Fruit fly (Drosophila melanogaster) whole organism, wandering third instar larva: ENCODE results near the gene CG5122.

ENCODE experiments used
- Abd-B ChIP-seq: fragments of >200 bp; optimal IDR thresholded peaks from 2 replicates; lab custom pipeline; 2017; ENCODE audit warnings: missing biosample characterization, missing genetic modification characterization
- CG32264 ChIP-seq: fragments of 200-800 bp; sonication (Bioruptor generic); optimal IDR thresholded peaks from 2 replicates; lab custom pipeline; 2016; ENCODE audit warnings: missing biosample characterization, missing genetic modification characterization
- CG9705 ChIP-seq: fragments of 200-800 bp; sonication (Bioruptor generic); optimal IDR thresholded peaks from 2 replicates; lab custom pipeline; 2018; ENCODE audit warnings: missing biosample characterization, mild to moderate bottlenecking, missing genetic modification characterization
- CrebA ChIP-seq: fragments of 200-800 bp; sonication (Bioruptor generic); optimal IDR thresholded peaks from 2 replicates; lab custom pipeline; 2016; ENCODE audit warnings: missing biosample characterization, mild to moderate bottlenecking, missing genetic modification characterization, borderline replicate concordance
- Dfd ChIP-seq: fragments of >200 bp; optimal IDR thresholded peaks from 2 replicates; lab custom pipeline; 2017; ENCODE audit warnings: missing biosample characterization, missing genetic modification characterization
- Dif ChIP-seq: fragments of 200-275, 200-300 bp; sonication (Bioruptor generic); optimal IDR thresholded peaks from 2 replicates; lab custom pipeline; 2018; ENCODE audit warnings: missing biosample characterization, missing genetic modification characterization; ENCODE audit not compliant: partially characterized antibody
- GATAd ChIP-seq: sonication (Bioruptor generic); optimal IDR thresholded peaks from 2 replicates; lab custom pipeline; 2016; ENCODE audit warnings: missing biosample characterization, missing genetic modification characterization
- HLH106 ChIP-seq: fragments of 200-800 bp; optimal IDR thresholded peaks from 3 replicates; lab custom pipeline; 2019; ENCODE audit warnings: missing biosample characterization, mild to moderate bottlenecking, missing genetic modification characterization, moderate library complexity
- Hnf4 ChIP-seq: fragments of 200-800 bp; sonication (Bioruptor generic); optimal IDR thresholded peaks from 2 replicates; lab custom pipeline; 2016; ENCODE audit warnings: missing biosample characterization, mild to moderate bottlenecking, missing genetic modification characterization
- Hr78 ChIP-seq: fragments of >200 bp; optimal IDR thresholded peaks from 2 replicates; lab custom pipeline; 2017; ENCODE audit warnings: missing biosample characterization, missing genetic modification characterization
- Hr83 ChIP-seq: fragments of 200-300 bp; sonication (Bioruptor generic); optimal IDR thresholded peaks from 2 replicates; lab custom pipeline; 2016; ENCODE audit warnings: missing biosample characterization, mild to moderate bottlenecking, missing genetic modification characterization, moderate library complexity; ENCODE audit not compliant: poor library complexity, severe bottlenecking
- Jra ChIP-seq: sonication (Bioruptor generic); optimal IDR thresholded peaks from 2 replicates; lab custom pipeline; 2016; ENCODE audit warnings: missing biosample characterization, missing genetic modification characterization
- Mio ChIP-seq: sonication (Bioruptor generic); optimal IDR thresholded peaks from 2 replicates; lab custom pipeline; 2016; ENCODE audit warnings: missing biosample characterization, missing genetic modification characterization
- Myc ChIP-seq: fragments of >200 bp; optimal IDR thresholded peaks from 2 replicates; lab custom pipeline; 2017
- N ChIP-seq: fragments of >200 bp; optimal IDR thresholded peaks from 2 replicates; lab custom pipeline; 2018; ENCODE audit warnings: missing biosample characterization, missing external identifiers, missing genetic modification characterization
- OdsH ChIP-seq: fragments of 200-800 bp; sonication (Bioruptor generic); optimal IDR thresholded peaks from 2 replicates; lab custom pipeline; 2016; ENCODE audit warnings: missing biosample characterization, mild to moderate bottlenecking, missing genetic modification characterization
- Rel ChIP-seq, 2 experiments: fragments of 200-800 bp; sonication (Bioruptor generic) in 1 of 2; optimal IDR thresholded peaks; 2 replicates in 1 of 2; 3 replicates in 1 of 2; lab custom pipeline; 2016 to 2019; ENCODE audit warnings: mild to moderate bottlenecking in 2 of 2, missing biosample characterization in 2 of 2, missing genetic modification characterization in 2 of 2, moderate library complexity in 1 of 2
- Sp1 ChIP-seq: fragments of 200-800 bp; sonication (Bioruptor generic); optimal IDR thresholded peaks from 3 replicates; lab custom pipeline; 2019; ENCODE audit warnings: missing biosample characterization, mild to moderate bottlenecking, missing genetic modification characterization, moderate library complexity
- Vsx2 ChIP-seq: fragments of 200-300, 225-300 bp; sonication (Bioruptor generic); optimal IDR thresholded peaks from 2 replicates; lab custom pipeline; 2018; ENCODE audit warnings: missing biosample characterization, missing genetic modification characterization; ENCODE audit not compliant: partially characterized antibody
- br ChIP-seq: fragments of 200-800 bp; sonication (Bioruptor generic); optimal IDR thresholded peaks from 2 replicates; lab custom pipeline; 2016; ENCODE audit warnings: missing biosample characterization, missing genetic modification characterization
- brk ChIP-seq: fragments of 200-800 bp; sonication (Bioruptor generic); optimal IDR thresholded peaks from 2 replicates; lab custom pipeline; 2016; ENCODE audit warnings: missing biosample characterization, mild to moderate bottlenecking, missing genetic modification characterization
- dl ChIP-seq, 2 experiments: fragments of 175-275, 200-275 bp in 1 of 2; fragments of 200-275 bp in 1 of 2; sonication (Bioruptor generic); optimal IDR thresholded peaks; lab custom pipeline; 2018; ENCODE audit warnings: mild to moderate bottlenecking in 2 of 2, missing biosample characterization in 2 of 2, missing genetic modification characterization in 2 of 2, moderate library complexity in 2 of 2; ENCODE audit not compliant: partially characterized antibody in 2 of 2, insufficient read depth in 1 of 2
- dmrt93B ChIP-seq: fragments of 200-800 bp; sonication (Bioruptor generic); optimal IDR thresholded peaks from 2 replicates; lab custom pipeline; 2018; ENCODE audit warnings: missing biosample characterization, mild to moderate bottlenecking, missing genetic modification characterization
- dsf ChIP-seq: sonication (Bioruptor generic); optimal IDR thresholded peaks from 2 replicates; lab custom pipeline; 2016; ENCODE audit warnings: missing biosample characterization, missing genetic modification characterization, borderline replicate concordance
- ey ChIP-seq: fragments of 200-800 bp; sonication (Bioruptor generic); optimal IDR thresholded peaks from 2 replicates; lab custom pipeline; 2016; ENCODE audit warnings: missing biosample characterization, missing genetic modification characterization
- foxo ChIP-seq, 2 experiments: fragments of 200-800 bp; sonication (Bioruptor generic); optimal IDR thresholded peaks; 2 replicates in 1 of 2; 3 replicates in 1 of 2; lab custom pipeline; 2016 to 2017; ENCODE audit warnings: missing biosample characterization in 2 of 2, missing genetic modification characterization in 2 of 2
- fru ChIP-seq: fragments of 200-800 bp; sonication (Bioruptor generic); optimal IDR thresholded peaks from 3 replicates; lab custom pipeline; 2016; ENCODE audit warnings: missing biosample characterization, mild to moderate bottlenecking, missing genetic modification characterization
- h ChIP-seq: fragments of 200-800 bp; sonication (Bioruptor generic); optimal IDR thresholded peaks from 3 replicates; lab custom pipeline; 2016; ENCODE audit warnings: missing biosample characterization, mild to moderate bottlenecking, missing genetic modification characterization
- jim ChIP-seq: fragments of 175-275, 200-325 bp; sonication (Bioruptor generic); optimal IDR thresholded peaks from 2 replicates; lab custom pipeline; 2016; ENCODE audit warnings: missing biosample characterization, mild to moderate bottlenecking, missing genetic modification characterization
- lola ChIP-seq: fragments of >200 bp; optimal IDR thresholded peaks from 2 replicates; lab custom pipeline; 2017; ENCODE audit warnings: missing biosample characterization, missing genetic modification characterization
- pan ChIP-seq: fragments of >200 bp; optimal IDR thresholded peaks from 2 replicates; lab custom pipeline; 2017
- psq ChIP-seq: fragments of 200-800 bp; sonication (Bioruptor generic); optimal IDR thresholded peaks from 3 replicates; lab custom pipeline; 2017; ENCODE audit warnings: missing biosample characterization, mild to moderate bottlenecking, missing genetic modification characterization, moderate library complexity
- rgr ChIP-seq: fragments of 200-800 bp; sonication (Bioruptor generic); optimal IDR thresholded peaks from 3 replicates; lab custom pipeline; 2016; ENCODE audit warnings: missing biosample characterization, mild to moderate bottlenecking, missing genetic modification characterization
- sage ChIP-seq: fragments of 200-800 bp; sonication (Bioruptor generic); optimal IDR thresholded peaks from 2 replicates; lab custom pipeline; 2016; ENCODE audit warnings: missing biosample characterization, mild to moderate bottlenecking, missing genetic modification characterization
- sv ChIP-seq: fragments of 200-800 bp; sonication (Bioruptor generic); optimal IDR thresholded peaks from 3 replicates; lab custom pipeline; 2016; ENCODE audit warnings: missing biosample characterization, missing genetic modification characterization
- tai ChIP-seq: sonication (Bioruptor generic); optimal IDR thresholded peaks from 2 replicates; lab custom pipeline; 2016; ENCODE audit warnings: missing biosample characterization, missing genetic modification characterization
- usp ChIP-seq: fragments of >200 bp; optimal IDR thresholded peaks from 2 replicates; lab custom pipeline; 2017; ENCODE audit warnings: missing biosample characterization, missing genetic modification characterization
- woc ChIP-seq: sonication (Bioruptor generic); optimal IDR thresholded peaks from 2 replicates; lab custom pipeline; 2016; ENCODE audit warnings: missing biosample characterization, mild to moderate bottlenecking, missing genetic modification characterization

CG5122 gene

dm6 chr2L:13158510-13158909 is 28.1 kb downstream of the CG5122 start, which contains the start of gene Pk34A:
TSS of gene Pk34A (plus strand) at chr2L:13158810.
- TF ChIP-seq Dif (GFP tag; lab: Kevin White, UChicago) (no peak), Mio (no peak), Jra (GFP tag; lab: Kevin White, UChicago) (no peak), Myc (lab: Kevin White, UChicago) (no peak), dmrt93B (GFP tag; lab: Kevin White, UChicago) (no peak), N (no peak), tai (GFP tag; lab: Kevin White, UChicago) (no peak)
- TF ChIP-seq, all 38 proteins: peak for 0

DNA sequence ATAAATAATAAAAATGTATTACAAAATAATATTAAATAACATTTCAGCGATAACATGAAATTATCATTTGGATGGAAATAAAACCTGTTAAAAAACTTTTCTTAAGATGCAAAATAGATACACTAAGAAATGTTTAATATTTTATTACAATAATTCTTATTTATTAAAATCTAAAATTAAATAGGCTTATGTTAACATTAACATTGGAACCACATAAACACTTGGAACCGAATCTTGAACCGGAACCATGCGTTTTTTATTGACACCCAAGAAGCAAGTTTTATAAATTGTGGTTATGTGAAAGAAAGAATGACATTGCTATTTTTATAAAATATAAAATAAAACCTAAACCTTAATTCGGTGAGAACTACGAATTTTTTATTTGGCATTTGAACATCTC is 29.8 kb downstream of the CG5122 start, which contains the start of gene kmg:
kmg (plus strand) TSS at position 301 of the 400 bp plus-strand sequence.
- TF ChIP-seq brk (GFP tag; lab: Kevin White, UChicago) = no peak
- no peak for TF ChIP-seq N
- no peak for TF ChIP-seq CG9705 (GFP tag; lab: Kevin White, UChicago)
- no peak for TF ChIP-seq tai (GFP tag; lab: Kevin White, UChicago)
- TF ChIP-seq Sp1 (GFP tag; lab: Kevin White, UChicago) = no peak
- TF ChIP-seq foxo (GFP tag; optimal IDR thresholded peaks at IDR 0.05; lab: Kevin White, UChicago) = no peak
- no peak for TF ChIP-seq dsf (GFP tag; lab: Kevin White, UChicago)
- TF ChIP-seq jim (GFP tag; lab: Kevin White, UChicago) = no peak
- TF ChIP-seq dmrt93B (GFP tag; lab: Kevin White, UChicago) = no peak
- no peak for TF ChIP-seq Myc (lab: Kevin White, UChicago)
- no peak for TF ChIP-seq pan (lab: Kevin White, UChicago)
- TF ChIP-seq Dif (GFP tag; lab: Kevin White, UChicago) = no peak
- no peak for TF ChIP-seq rgr (GFP tag; lab: Kevin White, UChicago)
- TF ChIP-seq br = no peak
- TF ChIP-seq usp (GFP tag; lab: Kevin White, UChicago) = no peak
- TF ChIP-seq Vsx2 (GFP tag; lab: Kevin White, UChicago) = no peak
- TF ChIP-seq woc (GFP tag; lab: Kevin White, UChicago) = no peak
- TF ChIP-seq, all 38 proteins: peak for 0

- TF ChIP-seq Hr78 (GFP tag; lab: Kevin White, UChicago) (no peak), psq (GFP tag; lab: Kevin White, UChicago) (no peak), woc (GFP tag; lab: Kevin White, UChicago) (peak; percentile 82), dsf (GFP tag; lab: Kevin White, UChicago) (peak; percentile 51), dl (GFP tag; optimal IDR thresholded peaks at IDR 0.05; lab: Kevin White, UChicago; ENCODE audit: insufficient read depth in 1 of 2, partially characterized antibody in 2 of 2) (no peak), Rel (GFP tag; optimal IDR thresholded peaks at IDR 0.05; lab: Kevin White, UChicago) (no peak), Rel (tag; optimal IDR thresholded peaks at IDR 0.05; lab: Kevin White, UChicago) (peak; percentile 98), CG9705 (GFP tag; lab: Kevin White, UChicago) (peak; percentile 81), Myc (lab: Kevin White, UChicago) (no peak), N (no peak), Jra (GFP tag; lab: Kevin White, UChicago) (peak; percentile 80), HLH106 (tag; lab: Kevin White, UChicago) (peak; percentile 94), Hnf4 (GFP tag; lab: Kevin White, UChicago) (peak; percentile 27), Vsx2 (GFP tag; lab: Kevin White, UChicago) (no peak), GATAd (GFP tag; lab: Kevin White, UChicago) (no peak), Abd-B (GFP tag; lab: Kevin White, UChicago) (no peak), usp (GFP tag; lab: Kevin White, UChicago) (no peak), brk (GFP tag; lab: Kevin White, UChicago) (no peak), jim (GFP tag; lab: Kevin White, UChicago) (no peak), dmrt93B (GFP tag; lab: Kevin White, UChicago) (peak; percentile 87), h (GFP tag; lab: Kevin White, UChicago) (peak; percentile 69), pan (lab: Kevin White, UChicago) (no peak), CrebA (GFP tag; lab: Kevin White, UChicago) (no peak), Dfd (no peak), fru (GFP tag; lab: Kevin White, UChicago) (peak; percentile 59), Dif (GFP tag; lab: Kevin White, UChicago) (no peak), sv (GFP tag; lab: Kevin White, UChicago) (peak; percentile 32), foxo (GFP tag; optimal IDR thresholded peaks at IDR 0.05; lab: Kevin White, UChicago) (peak in 1 of 2 experiments; percentile 92), br (peak; percentile 30), Mio (no peak), ey (GFP tag; lab: Kevin White, UChicago) (peak; percentile 66), Sp1 (GFP tag; lab: Kevin White, UChicago) (peak; percentile 89), OdsH (peak; percentile 76), CG32264 (peak; percentile 15), Hr83 (GFP tag; lab: Kevin White, UChicago) (peak; percentile 49), tai (GFP tag; lab: Kevin White, UChicago) (no peak), sage (GFP tag; lab: Kevin White, UChicago) (peak; percentile 5), rgr (GFP tag; lab: Kevin White, UChicago) (peak; percentile 84), lola (GFP tag; lab: Kevin White, UChicago) (no peak)
Observed at dm6 chr2L:13164994-13165801, 34.8 kb downstream of the CG5122 start, which contains the start of gene Sirt1. TSS of gene Sirt1 (plus strand) at chr2L:13165564.
